Fruit fly (Drosophila melanogaster) whole organism, prepupa: ENCODE measurements around the gene CG3184.
A peak's percentile ranks its signal among the peaks of the same experiment; 100 is the strongest.

Experiments
- CG1621 ChIP-seq: fragments of 200-800 bp; sonication (Bioruptor generic); optimal IDR thresholded peaks from 3 replicates; lab custom pipeline; 2018; ENCODE audit warnings: missing biosample characterization, mild to moderate bottlenecking, missing genetic modification characterization
- CG3919 ChIP-seq: fragments of 200-800 bp; sonication (Bioruptor generic); optimal IDR thresholded peaks from 3 replicates; lab custom pipeline; 2016; ENCODE audit warnings: missing biosample characterization, missing genetic modification characterization
- CG4318 ChIP-seq: fragments of 200-800 bp; sonication (Bioruptor generic); optimal IDR thresholded peaks from 3 replicates; lab custom pipeline; 2017; ENCODE audit warnings: missing biosample characterization, mild to moderate bottlenecking, missing genetic modification characterization
- CG6163 ChIP-seq: fragments of 200-800 bp; sonication (Bioruptor generic); IDR thresholded peaks from 3 replicates; pipeline ENCODE4 v1.3.6; 2022; ENCODE audit warnings: missing biosample characterization, missing genetic modification characterization
- CG6792 ChIP-seq: fragments of 200-800 bp; sonication (Bioruptor generic); optimal IDR thresholded peaks from 3 replicates; lab custom pipeline; 2016; ENCODE audit warnings: missing biosample characterization, missing genetic modification characterization
- CG6808 ChIP-seq: fragments of 200-800 bp; sonication (Bioruptor generic); optimal IDR thresholded peaks from 3 replicates; lab custom pipeline; 2017; ENCODE audit warnings: missing biosample characterization, missing genetic modification characterization, mild to moderate bottlenecking, moderate library complexity, missing genetic modification reagents
- CG8119 ChIP-seq: fragments of 200-800 bp; sonication (Bioruptor generic); IDR thresholded peaks from 3 replicates; pipeline ENCODE4 v1.3.6; 2022; ENCODE audit warnings: missing biosample characterization, missing genetic modification characterization
- Gug ChIP-seq: fragments of 200-800 bp; sonication (Bioruptor generic); IDR thresholded peaks from 2 replicates; pipeline ENCODE4 v1.3.6; 2022; ENCODE audit warnings: missing biosample characterization, missing genetic modification characterization
- Lpt ChIP-seq: fragments of 200-800 bp; sonication (Bioruptor generic); optimal IDR thresholded peaks from 3 replicates; lab custom pipeline; 2016; ENCODE audit warnings: missing biosample characterization, missing genetic modification characterization
- Met ChIP-seq: fragments of 200-800 bp; sonication (Bioruptor generic); optimal IDR thresholded peaks from 3 replicates; lab custom pipeline; 2016; ENCODE audit warnings: missing biosample characterization, missing genetic modification characterization
- achi ChIP-seq: fragments of 200-800 bp; sonication (Bioruptor generic); optimal IDR thresholded peaks from 3 replicates; lab custom pipeline; 2016; ENCODE audit warnings: missing biosample characterization, missing genetic modification characterization
- acj6 ChIP-seq: fragments of 200-800 bp; sonication (Bioruptor generic); optimal IDR thresholded peaks from 3 replicates; lab custom pipeline; 2016; ENCODE audit warnings: missing biosample characterization, missing genetic modification characterization
- esn ChIP-seq: fragments of 200-800 bp; sonication (Bioruptor generic); optimal IDR thresholded peaks from 2 replicates; lab custom pipeline; 2016; ENCODE audit warnings: missing biosample characterization, mild to moderate bottlenecking, missing genetic modification characterization, moderate library complexity
- fd85E ChIP-seq: fragments of 200-800 bp; sonication (Bioruptor generic); optimal IDR thresholded peaks from 3 replicates; lab custom pipeline; 2016; ENCODE audit warnings: missing biosample characterization, missing genetic modification characterization

dm6 chrX:6659919-6660318 is 28.7 kb downstream of the CG3184 start:
- TF ChIP-seq acj6 (GFP tag; lab: Kevin White, UChicago) (no peak), Met (GFP tag; lab: Kevin White, UChicago) (no peak), CG6163 (GFP tag; lab: Robert Waterston, UW) (no peak), fd85E (no peak), Lpt (no peak), esn (GFP tag; lab: Kevin White, UChicago) (no peak), CG8119 (GFP tag; lab: Robert Waterston, UW) (no peak), CG6808 (GFP tag; lab: Kevin White, UChicago) (no peak), achi (no peak), CG4318 (GFP tag; lab: Kevin White, UChicago) (no peak), CG3919 (GFP tag; lab: Kevin White, UChicago) (no peak), Gug (GFP tag; lab: Robert Waterston, UW) (no peak), CG6792 (GFP tag; lab: Kevin White, UChicago) (no peak), CG1621 (tag; lab: Kevin White, UChicago) (peak; percentile 76)
